Worm (Caenorhabditis elegans) whole organism, L2 larva: ENCODE data around the gene Y57E12AL.6.

ENCODE experiments used
- Y55F3AM.14 ChIP-seq: fragments of 200-800 bp; sonication (Bioruptor generic); optimal IDR thresholded peaks from 2 replicates; lab custom pipeline; 2018; ENCODE audit warnings: mild to moderate bottlenecking, missing genetic modification characterization, missing compliant biosample characterization
- ama-1 ChIP-seq: fragments of 150-350 bp; optimal IDR thresholded peaks from 2 replicates; lab custom pipeline; 2018; ENCODE audit warnings: inconsistent platforms
- blmp-1 ChIP-seq: sonication (generic microtip); optimal IDR thresholded peaks from 2 replicates; lab custom pipeline; 2017; ENCODE audit warnings: missing genetic modification characterization, mild to moderate bottlenecking, missing compliant biosample characterization, antibody characterized with exemption, moderate library complexity; ENCODE audit not compliant: insufficient read depth
- ceh-16 ChIP-seq: fragments of 150-350 bp; optimal IDR thresholded peaks from 2 replicates; lab custom pipeline; 2014; ENCODE audit warnings: missing biosample characterization, missing genetic modification characterization
- lin-11 ChIP-seq: fragments of 150-350 bp; sonication (generic microtip); optimal IDR thresholded peaks from 2 replicates; lab custom pipeline; 2014; ENCODE audit warnings: missing biosample characterization, missing genetic modification characterization, inconsistent platforms, mixed read lengths
- lin-13 ChIP-seq: fragments of 150-350 bp; optimal IDR thresholded peaks from 2 replicates; lab custom pipeline; 2014; ENCODE audit warnings: missing biosample characterization, missing genetic modification reagents, missing genetic modification characterization
- nhr-12 ChIP-seq: fragments of 150-350 bp; optimal IDR thresholded peaks from 2 replicates; lab custom pipeline; 2014; ENCODE audit warnings: missing biosample characterization, missing genetic modification characterization
- skn-1 ChIP-seq: sonication (generic microtip); optimal IDR thresholded peaks from 2 replicates; lab custom pipeline; 2017; ENCODE audit warnings: missing biosample characterization, missing genetic modification characterization
- unc-62 ChIP-seq: fragments of 150-350 bp; optimal IDR thresholded peaks from 2 replicates; lab custom pipeline; 2014; ENCODE audit warnings: missing biosample characterization, missing genetic modification reagents, missing genetic modification characterization
- ztf-11 ChIP-seq: sonication (generic microtip); optimal IDR thresholded peaks from 2 replicates; lab custom pipeline; 2017; ENCODE audit warnings: missing biosample characterization, missing genetic modification characterization

- no peak for TF ChIP-seq ceh-16 (tag; lab: Kevin White, UChicago)
- no peak for TF ChIP-seq ama-1 (lab: Kevin White, UChicago)
- no peak for TF ChIP-seq skn-1
- TF ChIP-seq lin-13 (GFP tag; lab: Kevin White, UChicago), result no peak
- no peak for TF ChIP-seq lin-11 (tag; lab: Kevin White, UChicago)
- no peak for TF ChIP-seq unc-62 (GFP tag; lab: Kevin White, UChicago)
- no peak for TF ChIP-seq ztf-11 (tag; lab: Kevin White, UChicago)
- no peak for TF ChIP-seq nhr-12
- no peak for TF ChIP-seq Y55F3AM.14 (GFP tag; lab: Kevin White, UChicago)
- TF ChIP-seq blmp-1 (tag; lab: Kevin White, UChicago), result no peak
Measured at ce11 chrV:7059350-7059749, 920 bp downstream of the Y57E12AL.6 start, which contains the start of gene mdt-6.
